Fruit fly (Drosophila melanogaster) whole organism, embryonic: Measurements from ENCODE around the gene CG7739.
A peak's percentile ranks its signal among the peaks of the same experiment; 100 is the strongest.

Source experiments
- CG10147 ChIP-seq: fragments of 200-800 bp; sonication (Bioruptor generic); optimal IDR thresholded peaks from 2 replicates; lab custom pipeline; 2019; ENCODE audit warnings: missing biosample characterization, mild to moderate bottlenecking, missing genetic modification characterization, moderate library complexity
- CG10267 ChIP-seq: fragments of 200-800 bp; sonication (Bioruptor generic); optimal IDR thresholded peaks from 2 replicates; lab custom pipeline; 2018; ENCODE audit warnings: missing biosample characterization, mild to moderate bottlenecking, missing genetic modification characterization, moderate library complexity
- CG10321 ChIP-seq: fragments of 200-800 bp; sonication (Bioruptor generic); IDR thresholded peaks from 2 replicates; pipeline ENCODE4 v1.3.6; 2022; ENCODE audit warnings: missing biosample characterization, missing genetic modification characterization
- CG11695 ChIP-seq: fragments of 200-800 bp; sonication (Bioruptor generic); IDR thresholded peaks from 3 replicates; pipeline ENCODE4 v1.3.6; 2022; ENCODE audit warnings: missing biosample characterization, missing genetic modification characterization
- CG12299 ChIP-seq: fragments of 200-800 bp; sonication (Bioruptor generic); optimal IDR thresholded peaks from 2 replicates; lab custom pipeline; 2018; ENCODE audit warnings: missing biosample characterization, mild to moderate bottlenecking, missing genetic modification characterization
- CG12769 ChIP-seq: fragments of 200-800 bp; sonication (Bioruptor generic); optimal IDR thresholded peaks from 2 replicates; lab custom pipeline; 2019; ENCODE audit warnings: missing biosample characterization, mild to moderate bottlenecking, missing genetic modification characterization, moderate library complexity
- CG14014 ChIP-seq: fragments of 200-800 bp; sonication (Bioruptor generic); IDR thresholded peaks from 2 replicates; pipeline ENCODE4 v1.3.6; 2022; ENCODE audit warnings: missing biosample characterization, missing genetic modification characterization
- CG14050 ChIP-seq: fragments of 200-800 bp; sonication (Bioruptor generic); IDR thresholded peaks from 3 replicates; pipeline ENCODE4 v1.3.6; 2022; ENCODE audit warnings: missing biosample characterization, missing genetic modification characterization
- CG15514 ChIP-seq: fragments of 200-800 bp; sonication (Bioruptor generic); optimal IDR thresholded peaks from 3 replicates; lab custom pipeline; 2017; ENCODE audit warnings: missing biosample characterization, missing genetic modification characterization, mild to moderate bottlenecking, moderate library complexity, missing genetic modification reagents
- CG17829 ChIP-seq: fragments of 200-800 bp; optimal IDR thresholded peaks from 2 replicates; lab custom pipeline; 2019; ENCODE audit warnings: missing biosample characterization, mild to moderate bottlenecking, missing genetic modification characterization, moderate library complexity
- CG18476 ChIP-seq: fragments of 200-800 bp; sonication (Bioruptor generic); optimal IDR thresholded peaks from 2 replicates; lab custom pipeline; 2016; ENCODE audit warnings: missing biosample characterization, mild to moderate bottlenecking, missing genetic modification characterization
- CG32532 ChIP-seq: fragments of 200-800 bp; sonication (Bioruptor generic); IDR thresholded peaks from 2 replicates; pipeline ENCODE4 v1.3.6; 2022; ENCODE audit warnings: missing biosample characterization, missing genetic modification characterization
- CG32772 ChIP-seq: fragments of 200-800 bp; sonication (Bioruptor generic); IDR thresholded peaks from 2 replicates; pipeline ENCODE4 v1.3.6; 2022; ENCODE audit warnings: missing biosample characterization, missing genetic modification characterization
- CG5180 ChIP-seq: fragments of 200-800 bp; sonication (Bioruptor generic); optimal IDR thresholded peaks from 3 replicates; lab custom pipeline; 2017; ENCODE audit warnings: missing biosample characterization, missing genetic modification characterization, mild to moderate bottlenecking, moderate library complexity, missing genetic modification reagents
- CG6654 ChIP-seq: fragments of 200-800 bp; sonication (Bioruptor generic); optimal IDR thresholded peaks from 2 replicates; lab custom pipeline; 2017; ENCODE audit warnings: missing biosample characterization, mild to moderate bottlenecking, missing genetic modification characterization
- CG7839 ChIP-seq: fragments of 200-800 bp; sonication (Bioruptor generic); optimal IDR thresholded peaks from 3 replicates; lab custom pipeline; 2018; ENCODE audit warnings: missing biosample characterization, mild to moderate bottlenecking, missing genetic modification characterization, moderate library complexity
- CG8290 ChIP-seq, 3 experiments: fragments of 200-800 bp; sonication (Bioruptor generic); optimal IDR thresholded peaks; 2 replicates each; lab custom pipeline; 2016 to 2019; ENCODE audit warnings: missing biosample characterization in 3 of 3, missing genetic modification characterization in 3 of 3, mild to moderate bottlenecking in 2 of 3, moderate library complexity in 1 of 3
- CG9437 ChIP-seq: fragments of 200-800 bp; sonication (Bioruptor generic); optimal IDR thresholded peaks from 2 replicates; lab custom pipeline; 2018; ENCODE audit warnings: missing biosample characterization, mild to moderate bottlenecking, missing genetic modification characterization
- CG9876 ChIP-seq: fragments of 200-800 bp; sonication (Bioruptor generic); optimal IDR thresholded peaks from 2 replicates; lab custom pipeline; 2016; ENCODE audit warnings: missing biosample characterization, missing genetic modification characterization
- Dref ChIP-seq: fragments of 200-800 bp; sonication (Bioruptor generic); IDR thresholded peaks from 2 replicates; pipeline ENCODE4 v1.3.6; 2022; ENCODE audit warnings: missing biosample characterization, missing genetic modification characterization
- Hey ChIP-seq: fragments of 200-800 bp; sonication (Bioruptor generic); optimal IDR thresholded peaks from 3 replicates; lab custom pipeline; 2018; ENCODE audit warnings: missing biosample characterization, mild to moderate bottlenecking, missing genetic modification characterization
- Kr ChIP-seq: fragments of 200-800 bp; sonication (Bioruptor generic); optimal IDR thresholded peaks from 2 replicates; lab custom pipeline; 2017; ENCODE audit warnings: missing biosample characterization, mild to moderate bottlenecking, missing genetic modification characterization
- Med ChIP-seq: fragments of 200-800 bp; sonication (Bioruptor generic); peaks from one replicate; lab custom pipeline; 2016; ENCODE audit warnings: missing biosample characterization, missing genetic modification characterization, mild to moderate bottlenecking, inconsistent platforms, moderate library complexity
- NC2α ChIP-seq: fragments of 200-800 bp; sonication (Bioruptor generic); optimal IDR thresholded peaks from 2 replicates; lab custom pipeline; 2016; ENCODE audit warnings: missing biosample characterization, missing genetic modification characterization
- Pdp1 ChIP-seq, 2 experiments: fragments of 200-800 bp; sonication (Bioruptor generic); optimal IDR thresholded peaks; 3 replicates each; lab custom pipeline; 2016; ENCODE audit warnings: missing biosample characterization in 2 of 2, missing genetic modification characterization in 2 of 2, mild to moderate bottlenecking in 1 of 2, moderate library complexity in 1 of 2
- Rfx ChIP-seq: fragments of 200-800 bp; sonication (Bioruptor generic); IDR thresholded peaks from 2 replicates; pipeline ENCODE4 v1.3.6; 2022; ENCODE audit warnings: missing biosample characterization, missing genetic modification characterization
- Rx ChIP-seq: fragments of 200-800 bp; sonication (Bioruptor generic); IDR thresholded peaks from 2 replicates; pipeline ENCODE4 v1.3.6; 2022; ENCODE audit warnings: missing biosample characterization, missing genetic modification characterization
- Taf1 ChIP-seq: fragments of 200-800 bp; sonication (Bioruptor generic); IDR thresholded peaks from 2 replicates; pipeline ENCODE4 v1.3.6; 2022; ENCODE audit warnings: missing biosample characterization, missing genetic modification characterization
- abd-A ChIP-seq: fragments of 200-800 bp; sonication (Bioruptor generic); optimal IDR thresholded peaks from 3 replicates; lab custom pipeline; 2019; ENCODE audit warnings: missing biosample characterization, mild to moderate bottlenecking, missing genetic modification characterization, moderate library complexity
- cas ChIP-seq: fragments of 200-800 bp; sonication (Bioruptor generic); IDR thresholded peaks from 2 replicates; pipeline ENCODE4 v1.3.6; 2022; ENCODE audit warnings: missing biosample characterization, missing genetic modification characterization
- dmrt99B ChIP-seq: fragments of 200-800 bp; sonication (Bioruptor generic); optimal IDR thresholded peaks from 2 replicates; lab custom pipeline; 2018; ENCODE audit warnings: missing biosample characterization, mild to moderate bottlenecking, missing genetic modification characterization, moderate library complexity
- eyg ChIP-seq: fragments of 200-800 bp; sonication (Bioruptor generic); optimal IDR thresholded peaks from 3 replicates; lab custom pipeline; 2016; ENCODE audit warnings: missing biosample characterization, missing genetic modification characterization
- fd96Cb ChIP-seq: fragments of 200-800 bp; sonication (Bioruptor generic); optimal IDR thresholded peaks from 2 replicates; lab custom pipeline; 2018; ENCODE audit warnings: missing biosample characterization, mild to moderate bottlenecking, missing genetic modification characterization, moderate library complexity
- gcm ChIP-seq: fragments of 200-800 bp; sonication (Bioruptor generic); optimal IDR thresholded peaks from 2 replicates; lab custom pipeline; 2019; ENCODE audit warnings: missing biosample characterization, mild to moderate bottlenecking, missing genetic modification characterization, moderate library complexity
- grau ChIP-seq: fragments of 200-800 bp; optimal IDR thresholded peaks from 3 replicates; lab custom pipeline; 2019; ENCODE audit warnings: missing biosample characterization, mild to moderate bottlenecking, missing genetic modification characterization, moderate library complexity
- lbe ChIP-seq: fragments of 200-800 bp; sonication (Bioruptor generic); optimal IDR thresholded peaks from 2 replicates; lab custom pipeline; 2016; ENCODE audit warnings: missing biosample characterization, mild to moderate bottlenecking, missing genetic modification characterization
- maf-S ChIP-seq: fragments of 200-800 bp; sonication (Bioruptor generic); optimal IDR thresholded peaks from 2 replicates; lab custom pipeline; 2016; ENCODE audit warnings: missing biosample characterization, missing genetic modification characterization
- nom ChIP-seq: fragments of 200-800 bp; sonication (Bioruptor generic); optimal IDR thresholded peaks from 2 replicates; lab custom pipeline; 2017; ENCODE audit warnings: missing biosample characterization, missing genetic modification characterization, mild to moderate bottlenecking, moderate library complexity, missing genetic modification reagents
- prd ChIP-seq, 3 experiments: fragments of >200 bp in 2 of 3; fragments of 200-800 bp in 1 of 3; sonication (Bioruptor generic) in 1 of 3; optimal IDR thresholded peaks in 2 of 3; IDR thresholded peaks in 1 of 3; 2 replicates in 2 of 3; 3 replicates in 1 of 3; pipeline versions ENCODE4 v1.3.6 to Lab custom; 2017 to 2022; ENCODE audit warnings: missing biosample characterization in 1 of 3, missing genetic modification characterization in 1 of 3
- pros ChIP-seq: fragments of 200-800 bp; sonication (Bioruptor generic); optimal IDR thresholded peaks from 3 replicates; lab custom pipeline; 2019; ENCODE audit warnings: missing biosample characterization, mild to moderate bottlenecking, missing genetic modification characterization, moderate library complexity
- ranshi ChIP-seq: fragments of 200-800 bp; sonication (Bioruptor generic); IDR thresholded peaks from 2 replicates; pipeline ENCODE4 v1.3.6; 2022; ENCODE audit warnings: missing biosample characterization, missing genetic modification characterization
- rib ChIP-seq: fragments of 200-800 bp; sonication (Bioruptor generic); IDR thresholded peaks from 2 replicates; pipeline ENCODE4 v1.3.6; 2022; ENCODE audit warnings: missing biosample characterization, missing genetic modification characterization
- sens ChIP-seq: fragments of 200-800 bp; sonication (Bioruptor generic); peaks from one replicate; lab custom pipeline; 2016; ENCODE audit warnings: missing biosample characterization, missing genetic modification characterization
- sisA ChIP-seq: fragments of 200-800 bp; sonication (Bioruptor generic); IDR thresholded peaks from 2 replicates; pipeline ENCODE4 v1.3.6; 2022; ENCODE audit warnings: missing biosample characterization, missing genetic modification characterization
- sug ChIP-seq: fragments of 200-800 bp; optimal IDR thresholded peaks from 2 replicates; lab custom pipeline; 2019; ENCODE audit warnings: missing biosample characterization, mild to moderate bottlenecking, missing genetic modification characterization, moderate library complexity
- tgo ChIP-seq: fragments of 200-800 bp; sonication (Bioruptor generic); IDR thresholded peaks from 3 replicates; pipeline ENCODE4 v1.3.6; 2022; ENCODE audit warnings: missing biosample characterization, missing genetic modification characterization
- vvl ChIP-seq: fragments of 200-800 bp; sonication (Bioruptor generic); IDR thresholded peaks from 2 replicates; pipeline ENCODE4 v1.3.6; 2022; ENCODE audit warnings: missing biosample characterization, missing genetic modification characterization
- wdn ChIP-seq: fragments of 200-800 bp; sonication (Bioruptor generic); IDR thresholded peaks from 2 replicates; pipeline ENCODE4 v1.3.6; 2022; ENCODE audit warnings: missing biosample characterization, missing genetic modification characterization

Gene CG7739

dm6 chr3L:15532368-15533030 lies 30.4 kb downstream of the CG7739 start (continued):
- TF ChIP-seq CG8290 (GFP tag; optimal IDR thresholded peaks at IDR 0.05; lab: Kevin White, UChicago) (no peak), CG8290 (tag; optimal IDR thresholded peaks at IDR 0.05; lab: Kevin White, UChicago) (peak in 1 of 2 experiments; percentile 26), CG5180 (GFP tag; lab: Kevin White, UChicago) (peak; percentile 45), maf-S (GFP tag; lab: Kevin White, UChicago) (no peak), fd96Cb (tag; lab: Kevin White, UChicago) (peak; percentile 66), CG18476 (GFP tag; lab: Kevin White, UChicago) (peak; percentile 23), CG9876 (GFP tag; lab: Kevin White, UChicago) (peak; percentile 22), CG9437 (GFP tag; lab: Kevin White, UChicago) (peak; percentile 33), CG32772 (GFP tag; lab: Robert Waterston, UW) (peak; percentile 55; the same call in 1 of the 2 replicates), Hey (tag; lab: Kevin White, UChicago) (no peak), prd (optimal IDR thresholded peaks at IDR 0.05; lab: Kevin White, UChicago) (no peak), prd (GFP tag; IDR thresholded peaks at IDR 0.05; lab: Robert Waterston, UW) (peak; percentile 70), CG15514 (GFP tag; lab: Kevin White, UChicago) (no peak), CG10321 (GFP tag; lab: Robert Waterston, UW) (no peak), CG17829 (tag; lab: Kevin White, UChicago) (peak; percentile 14), CG14050 (GFP tag; lab: Robert Waterston, UW) (peak; percentile 9; the same call in 1 of the 3 replicates), Rfx (GFP tag; lab: Robert Waterston, UW) (peak; percentile 23; the same call in 1 of the 2 replicates), CG10267 (tag; lab: Kevin White, UChicago) (peak; percentile 46), Taf1 (GFP tag; lab: Robert Waterston, UW) (no peak), pros (GFP tag; lab: Kevin White, UChicago) (peak; percentile 61), gcm (GFP tag; lab: Kevin White, UChicago) (peak; percentile 79), Med (GFP tag; lab: Kevin White, UChicago) (peak; percentile 60), CG14014 (GFP tag; lab: Robert Waterston, UW) (peak; percentile 59; the same call in 1 of the 2 replicates), Rx (GFP tag; lab: Robert Waterston, UW) (peak; percentile 46), rib (GFP tag; lab: Robert Waterston, UW) (0 out of 2 replicates have a peak, but pooled peaks have one; percentile 58), CG6654 (GFP tag; lab: Kevin White, UChicago) (peak; percentile 1), dmrt99B (tag; lab: Kevin White, UChicago) (peak; percentile 63), CG10147 (GFP tag; lab: Kevin White, UChicago) (peak; percentile 32), ranshi (GFP tag; lab: Robert Waterston, UW) (peak; percentile 68), cas (GFP tag; lab: Robert Waterston, UW) (no peak), nom (GFP tag; lab: Kevin White, UChicago) (peak; percentile 34), sug (tag; lab: Kevin White, UChicago) (peak; percentile 14), lbe (GFP tag; lab: Kevin White, UChicago) (peak; percentile 74), tgo (GFP tag; lab: Robert Waterston, UW) (peak; percentile 63), vvl (GFP tag; lab: Robert Waterston, UW) (peak; percentile 73), sisA (GFP tag; lab: Robert Waterston, UW) (peak; percentile 42), CG12299 (no peak), wdn (GFP tag; lab: Robert Waterston, UW) (0 out of 2 replicates have a peak, but pooled peaks have one; percentile 5), CG12769 (tag; lab: Kevin White, UChicago) (peak; percentile 68), Kr (GFP tag; lab: Kevin White, UChicago) (no peak), CG32532 (GFP tag; lab: Robert Waterston, UW) (peak; percentile 58), grau (tag; lab: Kevin White, UChicago) (peak; percentile 51), CG11695 (peak; percentile 39; the same call in 1 of the 3 replicates), abd-A (tag; lab: Kevin White, UChicago) (peak; percentile 10), CG7839 (tag; lab: Kevin White, UChicago) (peak; percentile 38), Dref (GFP tag; lab: Robert Waterston, UW) (no peak), sens (peak; percentile 84), Pdp1 (GFP tag; optimal IDR thresholded peaks at IDR 0.05; lab: Kevin White, UChicago) (peak in 1 of 2 experiments; percentile 32), eyg (GFP tag; lab: Kevin White, UChicago) (peak; percentile 21), NC2α (GFP tag; lab: Kevin White, UChicago) (no peak)
